Worm (Caenorhabditis elegans): ENCODE data around the gene Y73F8A.32.

The Y73F8A.32 gene

DNA sequence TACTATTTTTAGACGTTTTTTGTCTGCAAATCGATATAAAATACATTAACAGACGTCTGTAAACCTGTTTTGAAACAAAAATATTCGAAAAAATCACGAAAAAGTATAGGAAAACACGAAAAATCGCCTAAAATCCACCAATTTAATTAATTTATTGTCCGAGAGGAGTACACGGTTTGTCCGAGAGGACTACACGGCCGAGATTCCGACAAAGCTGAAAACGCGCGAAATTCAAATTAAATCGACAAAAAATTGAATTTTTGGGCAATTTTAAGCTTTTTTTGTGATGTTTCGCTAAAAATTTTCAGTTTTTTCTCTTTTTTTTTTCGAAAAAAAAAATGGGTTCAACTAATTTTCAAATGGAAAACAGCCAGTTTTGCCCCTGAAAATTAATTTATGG lies 5.2 kb upstream of the Y73F8A.32 start (continued):
- TF ChIP-seq snpc-3.4 (tag; optimal IDR thresholded peaks at IDR 0.05): peak; percentile 61
- no peak for TF ChIP-seq dpff-1 (tag; optimal IDR thresholded peaks at IDR 0.05)
- TF ChIP-seq hsf-1 (GFP tag; IDR thresholded peaks at IDR 0.05): peak; percentile 59; the same call in 1 of the 2 replicates
- peak; percentile 24 for TF ChIP-seq ceh-79 (tag; optimal IDR thresholded peaks at IDR 0.05)
- no peak for TF ChIP-seq attf-5 (GFP tag; optimal IDR thresholded peaks at IDR 0.05)
- peak; percentile 83 for TF ChIP-seq hrde-1 (tag; optimal IDR thresholded peaks at IDR 0.05; ENCODE audit: borderline replicate concordance)
- peak; percentile 74; the same call in 1 of the 2 replicates for TF ChIP-seq ztf-28 (GFP tag; IDR thresholded peaks at IDR 0.05)
- TF ChIP-seq egrh-3 (GFP tag; IDR thresholded peaks at IDR 0.05): no peak
- no peak for TF ChIP-seq mel-28 (tag; optimal IDR thresholded peaks at IDR 0.05; ENCODE audit: borderline replicate concordance)
- TF ChIP-seq hlh-12 (tag; optimal IDR thresholded peaks at IDR 0.05): no peak
- TF ChIP-seq C06A6.2 (GFP tag; conservative IDR thresholded peaks at IDR 0.05): no peak
- peak; percentile 79 for TF ChIP-seq mcd-1 (GFP tag; IDR thresholded peaks at IDR 0.05)
- no peak for TF ChIP-seq zim-3 (tag; optimal IDR thresholded peaks at IDR 0.05)
- TF ChIP-seq ceh-40 (GFP tag; IDR thresholded peaks at IDR 0.05): no peak
- TF ChIP-seq Y95B8A.8 (GFP tag; IDR thresholded peaks at IDR 0.05): peak; percentile 64; the same call in 1 of the 2 replicates
- 0 out of 2 replicates have a peak, but pooled peaks have one; percentile 48 for TF ChIP-seq B0019.2 (GFP tag; conservative IDR thresholded peaks at IDR 0.05)
- no peak for TF ChIP-seq F57A8.1 (GFP tag; optimal IDR thresholded peaks at IDR 0.05)
- TF ChIP-seq madf-6 (GFP tag; IDR thresholded peaks at IDR 0.05): peak; percentile 69
- TF ChIP-seq F23B12.7 (tag; optimal IDR thresholded peaks at IDR 0.05; ENCODE audit: insufficient read depth): no peak
- no peak for TF ChIP-seq F55B11.4 (tag; optimal IDR thresholded peaks at IDR 0.05; ENCODE audit: borderline replicate concordance, insufficient read depth)
- TF ChIP-seq tbp1 (GFP tag; optimal IDR thresholded peaks at IDR 0.05): peak; percentile 69
- TF ChIP-seq T26A5.8 (tag; optimal IDR thresholded peaks at IDR 0.05): no peak
- TF ChIP-seq attf-6 (GFP tag; IDR thresholded peaks at IDR 0.05): peak; percentile 97
- no peak for TF ChIP-seq fkh-3 (tag; optimal IDR thresholded peaks at IDR 0.05)
- no peak for TF ChIP-seq let-526 (GFP tag; IDR thresholded peaks at IDR 0.05)
- TF ChIP-seq ztf-26 (tag; optimal IDR thresholded peaks at IDR 0.05): peak; percentile 37
- TF ChIP-seq zfh-2 (GFP tag; conservative IDR thresholded peaks at IDR 0.05): no peak
- peak; percentile 54 for TF ChIP-seq him-1 (tag; optimal IDR thresholded peaks at IDR 0.05)
- TF ChIP-seq sptf-2 (GFP tag; optimal IDR thresholded peaks at IDR 0.05): no peak
- TF ChIP-seq nhr-90 (tag; optimal IDR thresholded peaks at IDR 0.05): no peak
- TF ChIP-seq lsl-1 (GFP tag; optimal IDR thresholded peaks at IDR 0.05): peak; percentile 49
- peak; percentile 16 for TF ChIP-seq F52B5.7 (tag; optimal IDR thresholded peaks at IDR 0.05)
- TF ChIP-seq madf-8 (GFP tag; conservative IDR thresholded peaks at IDR 0.05): peak; percentile 37
- no peak for TF ChIP-seq Y79H2A.3 (GFP tag; conservative IDR thresholded peaks at IDR 0.05)
- peak; percentile 65 for TF ChIP-seq ztf-18 (tag; optimal IDR thresholded peaks at IDR 0.05)
- TF ChIP-seq Y67H2A.10 (GFP tag; conservative IDR thresholded peaks at IDR 0.05): 0 out of 2 replicates have a peak, but pooled peaks have one; percentile 21
- 0 out of 2 replicates have a peak, but pooled peaks have one; percentile 66 for TF ChIP-seq ztf-25 (GFP tag; IDR thresholded peaks at IDR 0.05)
- TF ChIP-seq rec-8 (tag; optimal IDR thresholded peaks at IDR 0.05): peak; percentile 80 to 81
- TF ChIP-seq chd-7 (tag; optimal IDR thresholded peaks at IDR 0.05): peak; percentile 31
- peak; percentile 59; the same call in 1 of the 2 replicates for TF ChIP-seq ztf-6 (GFP tag; IDR thresholded peaks at IDR 0.05)
- TF ChIP-seq C17E4.6 (GFP tag; IDR thresholded peaks at IDR 0.05): 0 out of 2 replicates have a peak, but pooled peaks have one; percentile 59
- peak; percentile 42 for TF ChIP-seq B0035.1 (tag; optimal IDR thresholded peaks at IDR 0.05)
- TF ChIP-seq ztf-22 (GFP tag; optimal IDR thresholded peaks at IDR 0.05): no peak
